Fruit fly (Drosophila melanogaster) whole organism, wandering third instar larva: Measurements from ENCODE around the gene CG9215.

Experiments
- GATAd ChIP-seq: sonication (Bioruptor generic); optimal IDR thresholded peaks from 2 replicates; lab custom pipeline; 2016; ENCODE audit warnings: missing biosample characterization, missing genetic modification characterization
- Hr78 ChIP-seq: fragments of >200 bp; optimal IDR thresholded peaks from 2 replicates; lab custom pipeline; 2017; ENCODE audit warnings: missing biosample characterization, missing genetic modification characterization
- sv ChIP-seq: fragments of 200-800 bp; sonication (Bioruptor generic); optimal IDR thresholded peaks from 3 replicates; lab custom pipeline; 2016; ENCODE audit warnings: missing biosample characterization, missing genetic modification characterization

DNA sequence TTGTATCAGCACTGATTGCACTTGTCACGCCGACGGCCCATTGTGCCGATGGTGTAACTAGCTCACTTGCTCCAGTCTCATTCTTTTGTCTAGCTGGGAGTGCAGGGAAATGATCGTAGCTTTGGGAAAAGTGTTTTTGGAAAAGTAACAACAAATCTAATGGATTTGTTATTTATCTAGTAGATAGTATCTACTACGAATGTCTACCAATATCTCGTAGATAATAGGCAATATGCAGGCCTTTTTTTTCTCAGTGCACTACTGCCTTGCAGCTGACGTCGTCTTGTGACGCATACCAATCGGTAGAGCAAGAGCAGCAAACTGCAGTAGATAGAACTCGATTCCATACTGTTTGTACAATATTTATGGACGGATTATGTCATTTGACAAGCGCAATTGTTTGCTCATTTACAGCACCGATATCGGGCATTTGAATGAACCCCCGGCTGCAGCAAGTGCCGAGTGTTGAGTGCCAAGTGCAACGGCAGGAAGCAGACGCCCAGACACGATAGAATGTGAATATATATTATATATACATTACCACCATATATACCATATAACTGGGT is 39.1 kb downstream of the CG9215 start:
- TF ChIP-seq GATAd (GFP tag; lab: Kevin White, UChicago) (no peak), sv (GFP tag; lab: Kevin White, UChicago) (no peak), Hr78 (GFP tag; lab: Kevin White, UChicago) (no peak)
